Worm (Caenorhabditis elegans) whole organism, L2 larva: Measurements from ENCODE around the gene EEED8.3.

ENCODE experiments used
- C34F6.9 ChIP-seq: fragments of 150-350 bp; optimal IDR thresholded peaks from 2 replicates; lab custom pipeline; 2014; ENCODE audit warnings: missing biosample characterization, missing genetic modification characterization
- F13H6.1 ChIP-seq: sonication (generic microtip); optimal IDR thresholded peaks from 2 replicates; lab custom pipeline; 2016; ENCODE audit warnings: missing genetic modification characterization, missing compliant biosample characterization
- Y55F3AM.14 ChIP-seq: fragments of 200-800 bp; sonication (Bioruptor generic); optimal IDR thresholded peaks from 2 replicates; lab custom pipeline; 2018; ENCODE audit warnings: mild to moderate bottlenecking, missing genetic modification characterization, missing compliant biosample characterization
- ZK546.5 ChIP-seq: sonication (generic microtip); optimal IDR thresholded peaks from 2 replicates; lab custom pipeline; 2017; ENCODE audit warnings: missing biosample characterization, missing genetic modification characterization
- alr-1 ChIP-seq: fragments of 150-350 bp; optimal IDR thresholded peaks from 2 replicates; lab custom pipeline; 2014; ENCODE audit warnings: missing biosample characterization, missing genetic modification characterization
- aly-2 ChIP-seq: fragments of 150-350 bp; optimal IDR thresholded peaks from 2 replicates; lab custom pipeline; 2014; ENCODE audit warnings: missing biosample characterization, missing genetic modification characterization
- ama-1 ChIP-seq: fragments of 150-350 bp; optimal IDR thresholded peaks from 2 replicates; lab custom pipeline; 2018; ENCODE audit warnings: inconsistent platforms
- ceh-16 ChIP-seq: fragments of 150-350 bp; optimal IDR thresholded peaks from 2 replicates; lab custom pipeline; 2014; ENCODE audit warnings: missing biosample characterization, missing genetic modification characterization
- ceh-82 ChIP-seq: fragments of 150-350 bp; optimal IDR thresholded peaks from 2 replicates; lab custom pipeline; 2014; ENCODE audit warnings: missing biosample characterization, missing genetic modification characterization
- crh-2 ChIP-seq: sonication (generic microtip); optimal IDR thresholded peaks from 2 replicates; lab custom pipeline; 2017; ENCODE audit warnings: missing biosample characterization, missing genetic modification characterization
- dmd-4 ChIP-seq: sonication (generic microtip); optimal IDR thresholded peaks from 2 replicates; lab custom pipeline; 2017; ENCODE audit warnings: missing biosample characterization, missing genetic modification characterization
- egl-27 ChIP-seq: sonication (generic microtip); optimal IDR thresholded peaks from 3 replicates; lab custom pipeline; 2017; ENCODE audit warnings: missing biosample characterization, missing genetic modification reagents, missing genetic modification characterization
- elt-1 ChIP-seq: fragments of 150-350 bp; optimal IDR thresholded peaks from 2 replicates; lab custom pipeline; 2014; ENCODE audit warnings: missing biosample characterization, missing genetic modification characterization
- elt-3 ChIP-seq: sonication (generic microtip); optimal IDR thresholded peaks from 2 replicates; lab custom pipeline; 2017; ENCODE audit warnings: missing biosample characterization, missing genetic modification characterization
- fos-1 ChIP-seq: fragments of 150-350 bp; optimal IDR thresholded peaks from 2 replicates; lab custom pipeline; 2014; ENCODE audit warnings: missing biosample characterization, missing genetic modification characterization
- lin-11 ChIP-seq: fragments of 150-350 bp; sonication (generic microtip); optimal IDR thresholded peaks from 2 replicates; lab custom pipeline; 2014; ENCODE audit warnings: missing biosample characterization, missing genetic modification characterization, inconsistent platforms, mixed read lengths
- lin-13 ChIP-seq: fragments of 150-350 bp; optimal IDR thresholded peaks from 2 replicates; lab custom pipeline; 2014; ENCODE audit warnings: missing biosample characterization, missing genetic modification reagents, missing genetic modification characterization
- lin-39 ChIP-seq: fragments of 150-350 bp; optimal IDR thresholded peaks from 2 replicates; lab custom pipeline; 2014; ENCODE audit warnings: missing biosample characterization, missing genetic modification reagents, missing genetic modification characterization
- lsy-2 ChIP-seq, 2 experiments: fragments of 150-350 bp in 1 of 2; sonication (generic microtip) in 1 of 2; optimal IDR thresholded peaks; 2 replicates each; lab custom pipeline; 2014 to 2017; ENCODE audit warnings: missing biosample characterization in 2 of 2, missing genetic modification characterization in 2 of 2
- mdl-1 ChIP-seq, 2 experiments: fragments of 150-350 bp in 1 of 2; sonication (generic microtip) in 1 of 2; optimal IDR thresholded peaks; 2 replicates each; lab custom pipeline; 2017; ENCODE audit warnings: missing biosample characterization in 2 of 2, missing genetic modification characterization in 2 of 2
- nhr-10 ChIP-seq: sonication (generic microtip); optimal IDR thresholded peaks from 2 replicates; lab custom pipeline; 2017; ENCODE audit warnings: missing biosample characterization, missing genetic modification characterization
- nhr-11 ChIP-seq: fragments of 150-350 bp; optimal IDR thresholded peaks from 2 replicates; lab custom pipeline; 2014; ENCODE audit warnings: missing biosample characterization, missing genetic modification characterization
- nhr-12 ChIP-seq: fragments of 150-350 bp; optimal IDR thresholded peaks from 2 replicates; lab custom pipeline; 2014; ENCODE audit warnings: missing biosample characterization, missing genetic modification characterization
- nhr-129 ChIP-seq: fragments of 150-350 bp; optimal IDR thresholded peaks from 2 replicates; lab custom pipeline; 2014; ENCODE audit warnings: missing biosample characterization, missing genetic modification characterization
- nhr-23 ChIP-seq: fragments of 150-350 bp; optimal IDR thresholded peaks from 2 replicates; lab custom pipeline; 2014; ENCODE audit warnings: missing biosample characterization, missing genetic modification reagents, missing genetic modification characterization
- nhr-237 ChIP-seq: fragments of 150-350 bp; optimal IDR thresholded peaks from 2 replicates; lab custom pipeline; 2014; ENCODE audit warnings: missing biosample characterization, missing genetic modification characterization
- nhr-25 ChIP-seq: fragments of 150-350 bp; sonication (generic microtip); optimal IDR thresholded peaks from 3 replicates; lab custom pipeline; 2014; ENCODE audit warnings: missing biosample characterization, missing genetic modification characterization
- sem-4 ChIP-seq: fragments of 150-350 bp; optimal IDR thresholded peaks from 2 replicates; lab custom pipeline; 2014; ENCODE audit warnings: missing biosample characterization, missing genetic modification reagents, missing genetic modification characterization
- skn-1 ChIP-seq: sonication (generic microtip); optimal IDR thresholded peaks from 2 replicates; lab custom pipeline; 2017; ENCODE audit warnings: missing biosample characterization, missing genetic modification characterization
- sma-3 ChIP-seq: sonication (generic microtip); optimal IDR thresholded peaks from 2 replicates; lab custom pipeline; 2016; ENCODE audit warnings: missing genetic modification reagents, missing genetic modification characterization, missing compliant biosample characterization
- sma-9 ChIP-seq, 2 experiments: fragments of 150-350 bp in 1 of 2; sonication (generic microtip) in 1 of 2; optimal IDR thresholded peaks; 2 replicates each; lab custom pipeline; 2014 to 2016; ENCODE audit warnings: missing genetic modification characterization in 2 of 2, mild to moderate bottlenecking in 1 of 2, missing biosample characterization in 1 of 2, missing compliant biosample characterization in 1 of 2, missing genetic modification reagents in 1 of 2, moderate library complexity in 1 of 2
- snpc-4 ChIP-seq: fragments of 150-350 bp; optimal IDR thresholded peaks from 2 replicates; lab custom pipeline; 2014; ENCODE audit warnings: missing biosample characterization, missing genetic modification characterization
- unc-39 ChIP-seq: fragments of 150-350 bp; optimal IDR thresholded peaks from 2 replicates; lab custom pipeline; 2014; ENCODE audit warnings: missing biosample characterization, missing genetic modification characterization
- unc-55 ChIP-seq: fragments of 150-350 bp; sonication (generic microtip); optimal IDR thresholded peaks from 3 replicates; lab custom pipeline; 2014; ENCODE audit warnings: missing biosample characterization, missing genetic modification reagents, missing genetic modification characterization
- ztf-1 ChIP-seq: fragments of 200-800 bp; sonication (Bioruptor generic); conservative IDR thresholded peaks from 2 replicates; pipeline ENCODE4 v1.3.6; 2022; ENCODE audit warnings: missing genetic modification characterization, missing compliant biosample characterization
- ztf-11 ChIP-seq: sonication (generic microtip); optimal IDR thresholded peaks from 2 replicates; lab custom pipeline; 2017; ENCODE audit warnings: missing biosample characterization, missing genetic modification characterization
- ztf-4 ChIP-seq: fragments of 150-350 bp; optimal IDR thresholded peaks from 2 replicates; lab custom pipeline; 2014; ENCODE audit warnings: missing biosample characterization, missing genetic modification characterization

EEED8.3 gene

ce11 chrII:5408924-5409323 lies 5.2 kb upstream of the EEED8.3 start, which contains the start of the genes EEED8.12 and EEED8.4:
Gene EEED8.12 (minus strand): TSS chrII:5409024.
Gene EEED8.4 (plus strand): TSS chrII:5409319.
- TF ChIP-seq nhr-237 (tag; lab: Kevin White, UChicago) (no peak), ZK546.5 (tag; lab: Kevin White, UChicago) (no peak), ztf-11 (tag; lab: Kevin White, UChicago) (no peak), mdl-1 (tag; optimal IDR thresholded peaks at IDR 0.05; lab: Kevin White, UChicago) (no peak), egl-27 (no peak), elt-3 (tag; lab: Kevin White, UChicago) (no peak), C34F6.9 (no peak), sem-4 (tag; lab: Kevin White, UChicago) (no peak), ama-1 (lab: Kevin White, UChicago) (no peak), nhr-12 (tag; lab: Kevin White, UChicago) (no peak), lsy-2 (tag; optimal IDR thresholded peaks at IDR 0.05; lab: Kevin White, UChicago) (no peak), Y55F3AM.14 (GFP tag; lab: Kevin White, UChicago) (no peak), nhr-25 (tag; lab: Kevin White, UChicago) (no peak)

ce11 chrII:5412467-5412866 lies 1.6 kb upstream of the EEED8.3 start, which contains the start of the genes EEED8.13 and EEED8.18:
Gene EEED8.13 (minus strand): TSS chrII:5412567.
Gene EEED8.18 (minus strand): TSS chrII:5412610.
- TF ChIP-seq ztf-1 (no peak), nhr-23 (tag; lab: Kevin White, UChicago) (no peak), nhr-129 (tag; lab: Kevin White, UChicago) (no peak), lin-13 (GFP tag; lab: Kevin White, UChicago) (no peak), nhr-25 (tag; lab: Kevin White, UChicago) (no peak), nhr-10 (tag; lab: Kevin White, UChicago) (no peak), ceh-82 (tag; lab: Kevin White, UChicago) (no peak), F13H6.1 (no peak), snpc-4 (tag; lab: Kevin White, UChicago) (no peak), elt-1 (tag; lab: Kevin White, UChicago) (no peak)

- TF ChIP-seq ztf-4 (tag; lab: Kevin White, UChicago) (no peak), fos-1 (no peak), crh-2 (no peak), ceh-82 (tag; lab: Kevin White, UChicago) (no peak), unc-55 (GFP tag; lab: Kevin White, UChicago) (no peak), unc-39 (tag; lab: Kevin White, UChicago) (no peak), lin-11 (no peak), lin-39 (tag; lab: Kevin White, UChicago) (no peak)
Observed at ce11 chrII:5416204-5416764, 2.2 kb downstream of the EEED8.3 start, which contains the start of gene EEED8.2. Gene EEED8.2 (plus strand): TSS chrII:5416714.

ce11 chrII:5417905-5418304 lies 3.8 kb downstream of the EEED8.3 start:
- TF ChIP-seq lin-39 (tag; lab: Kevin White, UChicago) (no peak), ceh-16 (tag; lab: Kevin White, UChicago) (no peak), F13H6.1 (no peak), alr-1 (tag; lab: Kevin White, UChicago) (no peak), nhr-129 (tag; lab: Kevin White, UChicago) (no peak), sma-3 (GFP tag; lab: Kevin White, UChicago) (no peak), skn-1 (tag; lab: Kevin White, UChicago) (no peak), sma-9 (GFP tag; optimal IDR thresholded peaks at IDR 0.05; lab: Kevin White, UChicago) (no peak), sma-9 (tag; optimal IDR thresholded peaks at IDR 0.05; lab: Kevin White, UChicago) (no peak), egl-27 (no peak), aly-2 (tag; lab: Kevin White, UChicago) (no peak), dmd-4 (no peak), nhr-11 (tag; lab: Kevin White, UChicago) (no peak)
- TF ChIP-seq, all 48 proteins: peak for 0
